Fruit fly (Drosophila melanogaster): ENCODE results near the gene NijA.

Gene NijA

dm6 chr3L:10659993-10660743 lies 36.5 kb downstream of the NijA start (continued):
- no peak for TF ChIP-seq CG18011 (GFP tag; optimal IDR thresholded peaks at IDR 0.05)
- no peak for TF ChIP-seq bcd (GFP tag; optimal IDR thresholded peaks at IDR 0.05)
- TF ChIP-seq fru (optimal IDR thresholded peaks at IDR 0.05) = no peak
- TF ChIP-seq MTF-1 (GFP tag; optimal IDR thresholded peaks at IDR 0.05; ENCODE audit: borderline replicate concordance) = no peak
- no peak for TF ChIP-seq CG7928 (GFP tag; optimal IDR thresholded peaks at IDR 0.05)
- no peak for TF ChIP-seq tup (GFP tag; optimal IDR thresholded peaks at IDR 0.05)
- no peak for TF ChIP-seq Adf1 (GFP tag; IDR thresholded peaks at IDR 0.05)
- no peak for TF ChIP-seq CG30403 (GFP tag; optimal IDR thresholded peaks at IDR 0.05)
- TF ChIP-seq sens (GFP tag) = peak; percentile 31
- no peak for TF ChIP-seq Poxn (GFP tag; IDR thresholded peaks at IDR 0.05)
- no peak for TF ChIP-seq CG18476 (GFP tag; optimal IDR thresholded peaks at IDR 0.05)
- TF ChIP-seq gcm2 (GFP tag; optimal IDR thresholded peaks at IDR 0.05) = no peak
- TF ChIP-seq Spps (tag; optimal IDR thresholded peaks at IDR 0.05) = no peak
- no peak for TF ChIP-seq ham (GFP tag; IDR thresholded peaks at IDR 0.05)
- peak; percentile 96 for TF ChIP-seq CG15479 (GFP tag; optimal IDR thresholded peaks at IDR 0.05)
- no peak for TF ChIP-seq CG7987 (GFP tag; optimal IDR thresholded peaks at IDR 0.05)
- TF ChIP-seq Hr39 (optimal IDR thresholded peaks at IDR 0.05) = no peak
- no peak for TF ChIP-seq Usf (GFP tag; optimal IDR thresholded peaks at IDR 0.05)
- no peak for TF ChIP-seq ERR (GFP tag; optimal IDR thresholded peaks at IDR 0.05)
- no peak for TF ChIP-seq CG4617 (GFP tag; optimal IDR thresholded peaks at IDR 0.05; ENCODE audit: borderline replicate concordance)
- no peak for TF ChIP-seq exex (tag; optimal IDR thresholded peaks at IDR 0.05)
- peak; percentile 52 for TF ChIP-seq gem (tag; optimal IDR thresholded peaks at IDR 0.05)
- TF ChIP-seq CG15073 (GFP tag; optimal IDR thresholded peaks at IDR 0.05) = no peak
- TF ChIP-seq CG3407 (GFP tag; optimal IDR thresholded peaks at IDR 0.05) = no peak
- TF ChIP-seq CG1024 (GFP tag; IDR thresholded peaks at IDR 0.05) = no peak

- TF ChIP-seq ttk (GFP tag; IDR thresholded peaks at IDR 0.05) = no peak
- no peak for TF ChIP-seq CG4730 (GFP tag; IDR thresholded peaks at IDR 0.05)
- no peak for TF ChIP-seq CG2875 (GFP tag; optimal IDR thresholded peaks at IDR 0.05)
- TF ChIP-seq kah (GFP tag; optimal IDR thresholded peaks at IDR 0.05) = no peak
- no peak for TF ChIP-seq CG8281 (tag; optimal IDR thresholded peaks at IDR 0.05)
- TF ChIP-seq Ada2b (GFP tag; IDR thresholded peaks at IDR 0.05) = no peak
- no peak for TF ChIP-seq p53 (GFP tag; optimal IDR thresholded peaks at IDR 0.05)
- TF ChIP-seq CG15073 (GFP tag; optimal IDR thresholded peaks at IDR 0.05) = no peak
- peak; percentile 11 for TF ChIP-seq cg (GFP tag; optimal IDR thresholded peaks at IDR 0.05)
- TF ChIP-seq MBD-R2 (GFP tag; IDR thresholded peaks at IDR 0.05) = no peak
- TF ChIP-seq TFAM (GFP tag; optimal IDR thresholded peaks at IDR 0.05) = no peak
- TF ChIP-seq CG12744 (GFP tag; optimal IDR thresholded peaks at IDR 0.05) = no peak
- no peak for TF ChIP-seq CG15696 (tag; optimal IDR thresholded peaks at IDR 0.05)
- TF ChIP-seq sd (tag; optimal IDR thresholded peaks at IDR 0.05) = no peak
- no peak for TF ChIP-seq insv (GFP tag; optimal IDR thresholded peaks at IDR 0.05)
- no peak for TF ChIP-seq CG7556 (GFP tag; optimal IDR thresholded peaks at IDR 0.05)
- peak; percentile 57 for TF ChIP-seq nau (GFP tag; optimal IDR thresholded peaks at IDR 0.05)
- peak; percentile 29 for TF ChIP-seq Med (GFP tag)
- TF ChIP-seq CG12391 (tag; optimal IDR thresholded peaks at IDR 0.05) = no peak
- 0 out of 2 replicates have a peak, but pooled peaks have one; percentile 10 for TF ChIP-seq ranshi (GFP tag; IDR thresholded peaks at IDR 0.05)
- TF ChIP-seq NK7.1 (GFP tag; optimal IDR thresholded peaks at IDR 0.05) = no peak
- TF ChIP-seq CG12769 (tag; optimal IDR thresholded peaks at IDR 0.05) = no peak
- no peak for TF ChIP-seq CG17359 (tag; optimal IDR thresholded peaks at IDR 0.05)
- TF ChIP-seq CG6813 (GFP tag; optimal IDR thresholded peaks at IDR 0.05) = no peak
- TF ChIP-seq da (GFP tag; optimal IDR thresholded peaks at IDR 0.05) = peak; percentile 1
- no peak for TF ChIP-seq zfh2 (GFP tag; optimal IDR thresholded peaks at IDR 0.05)
- no peak for TF ChIP-seq oc (tag; optimal IDR thresholded peaks at IDR 0.05)
These were observed 37.2 kb downstream of the NijA start for dm6 chr3L:10659524-10659923.
